Worm (Caenorhabditis elegans) whole organism, young adult: ENCODE data around the gene Y7A9D.1.

ENCODE experiments used
- B0035.1 ChIP-seq: sonication (generic microtip); optimal IDR thresholded peaks from 2 replicates; lab custom pipeline; 2016; ENCODE audit warnings: missing genetic modification characterization, mild to moderate bottlenecking, missing compliant biosample characterization, missing genotype, missing genetic modification reagents
- F22D6.2 ChIP-seq: sonication (generic microtip); optimal IDR thresholded peaks from 2 replicates; lab custom pipeline; 2016; ENCODE audit warnings: mild to moderate bottlenecking, missing genetic modification characterization, missing compliant biosample characterization
- F23B12.7 ChIP-seq: sonication (generic microtip); optimal IDR thresholded peaks from 2 replicates; lab custom pipeline; 2017; ENCODE audit warnings: missing genetic modification characterization, mild to moderate bottlenecking, missing compliant biosample characterization, antibody characterized with exemption, moderate library complexity; ENCODE audit not compliant: insufficient read depth
- F39B2.1 ChIP-seq: fragments of 200-800 bp; sonication (Bioruptor generic); IDR thresholded peaks from 2 replicates; pipeline ENCODE4 v1.3.6; 2022; ENCODE audit warnings: missing genetic modification reagents, missing genetic modification characterization, missing compliant biosample characterization
- F49E8.2 ChIP-seq: sonication (generic microtip); optimal IDR thresholded peaks from 3 replicates; lab custom pipeline; 2017; ENCODE audit warnings: missing genetic modification characterization, mild to moderate bottlenecking, missing compliant biosample characterization, antibody characterized with exemption, moderate library complexity; ENCODE audit not compliant: insufficient read depth
- F55B11.4 ChIP-seq: sonication (generic microtip); optimal IDR thresholded peaks from 2 replicates; lab custom pipeline; 2016; ENCODE audit warnings: missing compliant biosample characterization, missing genetic modification characterization, borderline replicate concordance; ENCODE audit not compliant: insufficient read depth
- F57C9.4 ChIP-seq: sonication (generic microtip); optimal IDR thresholded peaks from 2 replicates; lab custom pipeline; 2017; ENCODE audit warnings: mild to moderate bottlenecking, missing genetic modification characterization, missing compliant biosample characterization
- K12H6.12 ChIP-seq: fragments of 200-800 bp; sonication (Bioruptor generic); optimal IDR thresholded peaks from 2 replicates; lab custom pipeline; 2018; ENCODE audit warnings: mild to moderate bottlenecking, missing genetic modification characterization, missing compliant biosample characterization
- Y53F4B.3 ChIP-seq: fragments of 200-800 bp; sonication (Bioruptor generic); IDR thresholded peaks from 2 replicates; pipeline ENCODE4 v1.3.6; 2022; ENCODE audit warnings: missing genetic modification reagents, missing genetic modification characterization, missing compliant biosample characterization
- ama-1 ChIP-seq, 3 experiments: fragments of 150-350 bp in 1 of 3; sonication (generic microtip) in 2 of 3; optimal IDR thresholded peaks; 2 replicates each; lab custom pipeline; 2014 to 2018; ENCODE audit warnings: missing biosample characterization in 2 of 3, missing genetic modification characterization in 2 of 3, missing genetic modification reagents in 2 of 3
- aptf-3 ChIP-seq: fragments of 200-800 bp; sonication (Bioruptor generic); IDR thresholded peaks from 2 replicates; pipeline ENCODE4 v1.3.6; 2022; ENCODE audit warnings: missing genetic modification characterization, missing compliant biosample characterization
- attf-6 ChIP-seq: fragments of 200-800 bp; sonication (Bioruptor generic); IDR thresholded peaks from 2 replicates; pipeline ENCODE4 v1.3.6; 2022; ENCODE audit warnings: missing genetic modification reagents, missing genetic modification characterization, missing compliant biosample characterization
- bed-2 ChIP-seq: fragments of 200-800 bp; sonication (Bioruptor generic); IDR thresholded peaks from 2 replicates; pipeline ENCODE4 v1.3.6; 2022; ENCODE audit warnings: missing genetic modification reagents, missing genetic modification characterization, missing compliant biosample characterization
- cebp-1 ChIP-seq, 2 experiments: fragments of 200-800 bp in 1 of 2; sonication (Bioruptor generic) in 1 of 2; sonication (generic microtip) in 1 of 2; IDR thresholded peaks in 1 of 2; optimal IDR thresholded peaks in 1 of 2; 2 replicates each; pipeline versions ENCODE4 v1.3.6 to Lab custom; 2017 to 2022; ENCODE audit warnings: missing compliant biosample characterization in 2 of 2, missing genetic modification characterization in 2 of 2, mild to moderate bottlenecking in 1 of 2, missing genetic modification reagents in 1 of 2, moderate library complexity in 1 of 2
- ceh-91 ChIP-seq: fragments of 200-800 bp; sonication (Bioruptor generic); IDR thresholded peaks from 2 replicates; pipeline ENCODE4 v1.3.6; 2022; ENCODE audit warnings: missing genetic modification reagents, missing genetic modification characterization, missing compliant biosample characterization
- die-1 ChIP-seq: sonication (generic microtip); optimal IDR thresholded peaks from 2 replicates; lab custom pipeline; 2016; ENCODE audit warnings: missing genotype, mild to moderate bottlenecking, missing genetic modification characterization, missing compliant biosample characterization
- egrh-3 ChIP-seq: fragments of 200-800 bp; sonication (Bioruptor generic); IDR thresholded peaks from 2 replicates; pipeline ENCODE4 v1.3.6; 2022; ENCODE audit warnings: missing genetic modification reagents, missing genetic modification characterization, missing compliant biosample characterization
- ets-4 ChIP-seq: fragments of 200-800 bp; sonication (Bioruptor generic); optimal IDR thresholded peaks from 2 replicates; lab custom pipeline; 2018; ENCODE audit warnings: mild to moderate bottlenecking, missing genetic modification characterization, missing compliant biosample characterization
- fkh-3 ChIP-seq: sonication (generic microtip); optimal IDR thresholded peaks from 2 replicates; lab custom pipeline; 2016; ENCODE audit warnings: mild to moderate bottlenecking, missing genetic modification characterization, missing compliant biosample characterization
- hlh-12 ChIP-seq: sonication (generic microtip); optimal IDR thresholded peaks from 2 replicates; lab custom pipeline; 2016; ENCODE audit warnings: missing genetic modification characterization, missing compliant biosample characterization
- hrde-1 ChIP-seq: sonication (generic microtip); optimal IDR thresholded peaks from 2 replicates; lab custom pipeline; 2016; ENCODE audit warnings: missing genetic modification characterization, mild to moderate bottlenecking, missing compliant biosample characterization, moderate library complexity, missing genotype, missing genetic modification reagents, borderline replicate concordance
- hsf-1 ChIP-seq: fragments of 200-800 bp; sonication (Bioruptor generic); IDR thresholded peaks from 2 replicates; pipeline ENCODE4 v1.3.6; 2022; ENCODE audit warnings: missing genetic modification reagents, missing genetic modification characterization, missing compliant biosample characterization
- lag-1 ChIP-seq: fragments of 200-800 bp; sonication (Bioruptor generic); IDR thresholded peaks from 2 replicates; pipeline ENCODE4 v1.3.6; 2022; ENCODE audit warnings: missing genetic modification reagents, missing genetic modification characterization, missing compliant biosample characterization
- lin-35 ChIP-seq, 3 experiments: fragments of 150-350 bp in 2 of 3; sonication (generic microtip) in 1 of 3; optimal IDR thresholded peaks; 2 replicates each; lab custom pipeline; 2014 to 2018; ENCODE audit warnings: missing biosample characterization in 3 of 3, missing genetic modification characterization in 3 of 3, missing genetic modification reagents in 3 of 3
- lin-54 ChIP-seq: fragments of 200-800 bp; sonication (Bioruptor generic); optimal IDR thresholded peaks from 2 replicates; lab custom pipeline; 2018; ENCODE audit warnings: mild to moderate bottlenecking, missing genetic modification characterization, missing compliant biosample characterization
- lsl-1 ChIP-seq: fragments of 200-800 bp; sonication (Bioruptor generic); optimal IDR thresholded peaks from 2 replicates; lab custom pipeline; 2018; ENCODE audit warnings: mild to moderate bottlenecking, missing genetic modification characterization, moderate library complexity, missing compliant biosample characterization
- madf-3 ChIP-seq: fragments of 200-800 bp; sonication (Bioruptor generic); IDR thresholded peaks from 2 replicates; pipeline ENCODE4 v1.3.6; 2022; ENCODE audit warnings: missing genetic modification reagents, missing genetic modification characterization, missing compliant biosample characterization
- madf-6 ChIP-seq: fragments of 200-800 bp; sonication (Bioruptor generic); IDR thresholded peaks from 2 replicates; pipeline ENCODE4 v1.3.6; 2022; ENCODE audit warnings: missing genetic modification reagents, missing genetic modification characterization, missing compliant biosample characterization
- madf-8 ChIP-seq: fragments of 200-800 bp; sonication (Bioruptor generic); conservative IDR thresholded peaks from 2 replicates; pipeline ENCODE4 v1.3.6; 2022; ENCODE audit warnings: missing genetic modification reagents, missing genetic modification characterization, missing compliant biosample characterization
- mcd-1 ChIP-seq: fragments of 200-800 bp; sonication (Bioruptor generic); IDR thresholded peaks from 2 replicates; pipeline ENCODE4 v1.3.6; 2022; ENCODE audit warnings: missing genetic modification reagents, missing genetic modification characterization, missing compliant biosample characterization
- mxl-1 ChIP-seq: sonication (generic microtip); optimal IDR thresholded peaks from 2 replicates; lab custom pipeline; 2016; ENCODE audit warnings: missing genetic modification characterization, missing compliant biosample characterization
- nfya-2 ChIP-seq: fragments of 200-800 bp; sonication (Bioruptor generic); IDR thresholded peaks from 2 replicates; pipeline ENCODE4 v1.3.6; 2022; ENCODE audit warnings: missing genetic modification reagents, missing genetic modification characterization, missing compliant biosample characterization
- nhr-179 ChIP-seq: sonication (generic microtip); optimal IDR thresholded peaks from 2 replicates; lab custom pipeline; 2016; ENCODE audit warnings: mild to moderate bottlenecking, missing genetic modification characterization, missing compliant biosample characterization
- nhr-80 ChIP-seq: sonication (generic microtip); optimal IDR thresholded peaks from 2 replicates; lab custom pipeline; 2016; ENCODE audit warnings: missing genetic modification characterization, missing compliant biosample characterization
- rcor-1 ChIP-seq: fragments of 200-800 bp; sonication (Bioruptor generic); IDR thresholded peaks from 2 replicates; pipeline ENCODE4 v1.3.6; 2022; ENCODE audit warnings: missing genetic modification reagents, missing genetic modification characterization, missing compliant biosample characterization
- rpc-1 ChIP-seq, 2 experiments: fragments of 150-350 bp in 1 of 2; sonication (generic microtip) in 1 of 2; optimal IDR thresholded peaks; 2 replicates each; lab custom pipeline; 2014 to 2018; ENCODE audit warnings: missing biosample characterization in 1 of 2, missing genetic modification characterization in 1 of 2, missing genetic modification reagents in 1 of 2, missing genotype in 1 of 2
- snpc-3.4 ChIP-seq: sonication (generic microtip); optimal IDR thresholded peaks from 2 replicates; lab custom pipeline; 2017; ENCODE audit warnings: missing genetic modification characterization, mild to moderate bottlenecking, missing compliant biosample characterization, antibody characterized with exemption, moderate library complexity, missing genotype, missing genetic modification reagents
- snpc-4 ChIP-seq, 5 experiments: fragments of 150-350 bp in 1 of 5; sonication (generic microtip) in 4 of 5; optimal IDR thresholded peaks; 2 replicates each; lab custom pipeline; 2014 to 2018; ENCODE audit warnings: missing genetic modification characterization in 5 of 5, missing biosample characterization in 3 of 5, antibody characterized with exemption in 2 of 5, mild to moderate bottlenecking in 2 of 5, missing compliant biosample characterization in 2 of 5, missing genotype in 2 of 5, moderate library complexity in 2 of 5, missing genetic modification reagents in 1 of 5
- tbp1 ChIP-seq: fragments of 200-800 bp; sonication (Bioruptor generic); optimal IDR thresholded peaks from 2 replicates; lab custom pipeline; 2018; ENCODE audit warnings: mild to moderate bottlenecking, missing genetic modification characterization, missing compliant biosample characterization
- tbx-9 ChIP-seq: sonication (generic microtip); optimal IDR thresholded peaks from 2 replicates; lab custom pipeline; 2016; ENCODE audit warnings: borderline replicate concordance, missing genetic modification characterization, inconsistent platforms, missing compliant biosample characterization
- tlf-1 ChIP-seq: fragments of 200-800 bp; sonication (Bioruptor generic); optimal IDR thresholded peaks from 2 replicates; lab custom pipeline; 2018; ENCODE audit warnings: mild to moderate bottlenecking, missing genetic modification characterization, missing compliant biosample characterization
- xnd-1 ChIP-seq: sonication (generic microtip); optimal IDR thresholded peaks from 2 replicates; lab custom pipeline; 2016; ENCODE audit warnings: missing genotype, missing genetic modification reagents, missing genetic modification characterization, missing compliant biosample characterization
- zfh-2 ChIP-seq: fragments of 200-800 bp; sonication (Bioruptor generic); conservative IDR thresholded peaks from 2 replicates; pipeline ENCODE4 v1.3.6; 2022; ENCODE audit warnings: missing genetic modification reagents, missing genetic modification characterization, missing compliant biosample characterization
- zim-3 ChIP-seq: sonication (generic microtip); optimal IDR thresholded peaks from 2 replicates; lab custom pipeline; 2017; ENCODE audit warnings: mild to moderate bottlenecking, missing genetic modification characterization, moderate library complexity, missing compliant biosample characterization
- ztf-26 ChIP-seq: sonication (generic microtip); optimal IDR thresholded peaks from 2 replicates; lab custom pipeline; 2017; ENCODE audit warnings: missing genetic modification characterization, missing compliant biosample characterization

The Y7A9D.1 gene

DNA sequence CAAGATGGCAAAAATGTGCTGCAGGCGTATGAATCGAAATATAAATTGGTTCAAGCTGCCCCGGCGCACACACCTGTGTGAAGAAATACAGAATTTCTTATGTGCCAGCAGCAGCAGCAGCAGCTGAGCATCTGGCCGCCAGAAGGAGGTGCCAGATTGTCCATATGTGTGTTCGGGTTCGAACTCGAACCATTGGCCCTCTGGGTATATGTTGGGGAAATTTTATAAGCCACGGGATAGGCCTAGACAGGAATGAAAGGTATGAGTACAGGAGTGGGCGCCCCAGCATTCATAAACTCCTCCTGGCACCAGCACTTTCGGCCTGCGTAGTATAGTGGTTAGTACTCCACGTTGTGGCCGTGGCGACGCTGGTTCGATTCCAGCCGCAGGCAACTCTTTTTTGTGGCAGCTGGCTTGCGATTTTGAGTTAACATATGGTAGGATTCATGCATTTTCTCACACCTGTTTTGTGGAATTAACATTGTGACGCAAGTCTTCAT lies 6.2 kb upstream of the Y7A9D.1 start (continued):
- TF ChIP-seq madf-6 (GFP tag; lab: Robert Waterston, UW) (no peak), madf-8 (GFP tag; lab: Robert Waterston, UW) (no peak), madf-3 (no peak), egrh-3 (GFP tag; lab: Robert Waterston, UW) (0 out of 2 replicates have a peak, but pooled peaks have one; percentile 29), mxl-1 (tag; lab: Kevin White, UChicago) (no peak), zfh-2 (GFP tag; lab: Robert Waterston, UW) (peak; percentile 46), F55B11.4 (tag; lab: Kevin White, UChicago) (no peak), F22D6.2 (no peak), ztf-26 (tag; lab: Kevin White, UChicago) (peak; percentile 1), aptf-3 (GFP tag; lab: Robert Waterston, UW) (no peak), Y53F4B.3 (GFP tag; lab: Robert Waterston, UW) (no peak), mcd-1 (peak; percentile 76), lin-54 (peak; percentile 42), snpc-4 (GFP tag; optimal IDR thresholded peaks at IDR 0.05; lab: Kevin White, UChicago) (peak; percentile 86), snpc-4 (tag; optimal IDR thresholded peaks at IDR 0.05; lab: Kevin White, UChicago) (peak in 3 of 4 experiments; percentile 90 to 96 (median 92)), attf-6 (peak; percentile 96), B0035.1 (tag; lab: Kevin White, UChicago) (no peak), nfya-2 (no peak), cebp-1 (GFP tag; IDR thresholded peaks at IDR 0.05; lab: Robert Waterston, UW) (no peak), cebp-1 (tag; optimal IDR thresholded peaks at IDR 0.05; lab: Kevin White, UChicago) (peak; percentile 43), rcor-1 (GFP tag; lab: Robert Waterston, UW) (0 out of 2 replicates have a peak, but pooled peaks have one; percentile 25), rpc-1 (optimal IDR thresholded peaks at IDR 0.05; lab: Kevin White, UChicago) (peak; percentile 68), rpc-1 (tag; optimal IDR thresholded peaks at IDR 0.05; lab: Kevin White, UChicago) (peak; percentile 74), K12H6.12 (no peak), die-1 (tag; lab: Kevin White, UChicago) (peak; percentile 79), lin-35 (GFP tag; optimal IDR thresholded peaks at IDR 0.05; lab: Kevin White, UChicago) (no peak), hlh-12 (tag; lab: Kevin White, UChicago) (no peak), zim-3 (tag; lab: Kevin White, UChicago) (no peak), bed-2 (GFP tag; lab: Robert Waterston, UW) (no peak), snpc-3.4 (tag; lab: Kevin White, UChicago) (peak; percentile 28), F49E8.2 (peak; percentile 23), lsl-1 (GFP tag; lab: Kevin White, UChicago) (no peak), xnd-1 (tag; lab: Kevin White, UChicago) (no peak), hsf-1 (no peak), tbp1 (GFP tag; lab: Kevin White, UChicago) (peak; percentile 97), ceh-91 (peak; percentile 41; the same call in 1 of the 2 replicates), lag-1 (GFP tag; lab: Robert Waterston, UW) (no peak), hrde-1 (tag; lab: Kevin White, UChicago) (no peak), ets-4 (GFP tag; lab: Kevin White, UChicago) (no peak), fkh-3 (tag; lab: Kevin White, UChicago) (no peak), F23B12.7 (tag; lab: Kevin White, UChicago) (no peak), F39B2.1 (GFP tag; lab: Robert Waterston, UW) (no peak), ama-1 (optimal IDR thresholded peaks at IDR 0.05; lab: Kevin White, UChicago) (no peak), ama-1 (GFP tag; optimal IDR thresholded peaks at IDR 0.05; lab: Kevin White, UChicago) (peak; percentile 4 to 32), nhr-80 (tag; lab: Kevin White, UChicago) (no peak), nhr-179 (tag; lab: Kevin White, UChicago) (no peak), tbx-9 (tag; lab: Kevin White, UChicago) (no peak), tlf-1 (GFP tag; lab: Kevin White, UChicago) (no peak), F57C9.4 (no peak)
